Fruit fly (Drosophila melanogaster) whole organism, adult: ENCODE results near the gene MFS9.

ENCODE experiments used
- CG11617 ChIP-seq: fragments of 200-800 bp; sonication (Bioruptor generic); optimal IDR thresholded peaks from 2 replicates; lab custom pipeline; 2017; ENCODE audit warnings: mild to moderate bottlenecking, missing biosample characterization, missing genetic modification reagents, missing genetic modification characterization
- CG33017 ChIP-seq: fragments of 200-800 bp; sonication (Bioruptor generic); optimal IDR thresholded peaks from 2 replicates; lab custom pipeline; 2018; ENCODE audit warnings: missing biosample characterization, mild to moderate bottlenecking, missing genetic modification characterization, moderate library complexity
- CG5204 ChIP-seq: fragments of 200-800 bp; sonication (Bioruptor generic); optimal IDR thresholded peaks from 2 replicates; lab custom pipeline; 2016; ENCODE audit warnings: missing biosample characterization, missing genetic modification characterization
- Hr96 ChIP-seq: fragments of 200-800 bp; sonication (Bioruptor generic); optimal IDR thresholded peaks from 2 replicates; lab custom pipeline; 2016; ENCODE audit warnings: missing biosample characterization, missing genetic modification characterization
- Mnt ChIP-seq: fragments of 200-800 bp; sonication (Bioruptor generic); optimal IDR thresholded peaks from 2 replicates; lab custom pipeline; 2016; ENCODE audit warnings: missing biosample characterization, mild to moderate bottlenecking, missing genetic modification characterization
- kay ChIP-seq: fragments of 200-800 bp; sonication (Bioruptor generic); peaks from one replicate; lab custom pipeline; 2016; ENCODE audit warnings: missing biosample characterization, missing genetic modification characterization, borderline replicate concordance
- ovo ChIP-seq: fragments of 200-800 bp; sonication (Bioruptor generic); optimal IDR thresholded peaks from 2 replicates; lab custom pipeline; 2016; ENCODE audit warnings: missing biosample characterization, missing genetic modification characterization

DNA sequence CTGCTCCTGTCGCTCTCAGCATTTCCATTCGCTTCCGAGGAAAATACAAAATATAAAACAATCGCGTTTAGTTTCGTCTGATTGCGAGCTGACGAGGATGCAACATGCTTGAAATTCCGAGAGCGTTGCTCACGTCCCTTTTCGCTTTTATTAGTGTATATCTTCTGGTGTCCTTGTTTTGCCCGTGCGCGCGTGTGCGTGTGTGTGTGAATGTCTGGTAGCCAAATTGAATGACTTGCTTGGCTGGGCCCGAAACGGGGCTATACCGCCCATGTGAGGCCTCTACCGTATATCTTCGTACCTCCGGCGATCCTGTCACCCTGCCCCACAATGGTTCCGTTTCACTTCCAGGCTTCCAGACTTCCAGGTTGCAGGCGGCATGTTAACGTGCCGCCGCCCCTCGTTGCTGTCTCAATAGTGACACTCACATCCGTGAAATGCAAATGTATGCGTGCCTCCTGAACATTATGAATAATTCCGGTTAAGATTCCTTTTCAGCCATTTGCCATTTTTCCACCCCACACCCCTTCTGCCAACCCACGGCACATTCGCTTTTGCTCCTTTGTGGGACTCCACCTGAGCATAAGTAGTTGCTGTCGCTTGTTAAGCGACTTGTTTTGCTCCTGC lies 39.4 kb downstream of the MFS9 start:
- TF ChIP-seq ovo (GFP tag; lab: Kevin White, UChicago) (no peak), kay (GFP tag; lab: Kevin White, UChicago) (no peak), Hr96 (GFP tag; lab: Kevin White, UChicago) (no peak), CG33017 (tag; lab: Kevin White, UChicago) (no peak), CG5204 (GFP tag; lab: Kevin White, UChicago) (no peak), Mnt (GFP tag; lab: Kevin White, UChicago) (no peak), CG11617 (no peak)
